Fruit fly (Drosophila melanogaster) whole organism, wandering third instar larva: Measurements from ENCODE around the gene Or85f.

ENCODE experiments used
- Dfd ChIP-seq: fragments of >200 bp; optimal IDR thresholded peaks from 2 replicates; lab custom pipeline; 2017; ENCODE audit warnings: missing biosample characterization, missing genetic modification characterization
- Jra ChIP-seq: sonication (Bioruptor generic); optimal IDR thresholded peaks from 2 replicates; lab custom pipeline; 2016; ENCODE audit warnings: missing biosample characterization, missing genetic modification characterization
- fru ChIP-seq: fragments of 200-800 bp; sonication (Bioruptor generic); optimal IDR thresholded peaks from 3 replicates; lab custom pipeline; 2016; ENCODE audit warnings: missing biosample characterization, mild to moderate bottlenecking, missing genetic modification characterization
- pan ChIP-seq: fragments of >200 bp; optimal IDR thresholded peaks from 2 replicates; lab custom pipeline; 2017

- TF ChIP-seq pan (lab: Kevin White, UChicago) (no peak), Dfd (GFP tag; lab: Kevin White, UChicago) (no peak), fru (GFP tag; lab: Kevin White, UChicago) (peak; percentile 51), Jra (GFP tag; lab: Kevin White, UChicago) (no peak)
These were observed 30.3 kb downstream of the Or85f start for dm6 chr3R:9428189-9428699.
